Worm (Caenorhabditis elegans) whole organism, L1 larva: ENCODE measurements around the gene M163.5.

ENCODE experiments used
- C34B4.2 ChIP-seq: sonication (generic microtip); optimal IDR thresholded peaks from 2 replicates; lab custom pipeline; 2017; ENCODE audit warnings: mild to moderate bottlenecking, missing genetic modification characterization, missing compliant biosample characterization
- ama-1 ChIP-seq: fragments of 150-350 bp; optimal IDR thresholded peaks from 2 replicates; lab custom pipeline; 2014
- blmp-1 ChIP-seq: fragments of 150-350 bp; optimal IDR thresholded peaks from 2 replicates; lab custom pipeline; 2014; ENCODE audit warnings: missing biosample characterization, missing genetic modification characterization
- ceh-8 ChIP-seq: fragments of 200-800 bp; sonication (Bioruptor generic); optimal IDR thresholded peaks from 2 replicates; lab custom pipeline; 2018; ENCODE audit warnings: mild to moderate bottlenecking, missing genetic modification characterization, moderate library complexity, missing compliant biosample characterization
- ceh-82 ChIP-seq, 3 experiments: fragments of 150-350 bp in 1 of 3; sonication (generic microtip) in 2 of 3; optimal IDR thresholded peaks; 2 replicates each; lab custom pipeline; 2014 to 2017; ENCODE audit warnings: missing biosample characterization in 3 of 3, missing genetic modification characterization in 3 of 3
- ces-1 ChIP-seq: fragments of 150-350 bp; optimal IDR thresholded peaks from 2 replicates; lab custom pipeline; 2014; ENCODE audit warnings: missing biosample characterization, missing genetic modification reagents, missing genetic modification characterization
- dsc-1 ChIP-seq: sonication (generic microtip); optimal IDR thresholded peaks from 2 replicates; lab custom pipeline; 2016; ENCODE audit warnings: mild to moderate bottlenecking, missing genetic modification characterization, missing compliant biosample characterization
- efl-1 ChIP-seq, 4 experiments: fragments of 150-350 bp; optimal IDR thresholded peaks in 3 of 4; peaks in 1 of 4; 1 replicate in 1 of 4; 2 replicates in 3 of 4; lab custom pipeline; 2014; ENCODE audit warnings: missing biosample characterization in 2 of 4, missing genetic modification characterization in 2 of 4, missing genetic modification reagents in 2 of 4
- efl-3 ChIP-seq: fragments of 200-800 bp; sonication (Bioruptor generic); optimal IDR thresholded peaks from 2 replicates; lab custom pipeline; 2018; ENCODE audit warnings: mild to moderate bottlenecking, missing genetic modification characterization, missing compliant biosample characterization
- egl-13 ChIP-seq: sonication (generic microtip); optimal IDR thresholded peaks from 2 replicates; lab custom pipeline; 2016; ENCODE audit warnings: missing genotype, missing genetic modification reagents, missing genetic modification characterization, missing compliant biosample characterization
- ets-5 ChIP-seq: fragments of 200-800 bp; sonication (Bioruptor generic); IDR thresholded peaks from 2 replicates; pipeline ENCODE4 v1.3.6; 2022; ENCODE audit warnings: missing genetic modification characterization, missing compliant biosample characterization
- fkh-8 ChIP-seq: sonication (generic microtip); optimal IDR thresholded peaks from 2 replicates; lab custom pipeline; 2016; ENCODE audit warnings: mild to moderate bottlenecking, missing genetic modification characterization, missing compliant biosample characterization
- grh-1 ChIP-seq: fragments of 200-800 bp; sonication (Bioruptor generic); IDR thresholded peaks from 2 replicates; pipeline ENCODE4 v1.3.6; 2022; ENCODE audit warnings: missing genetic modification reagents, missing genetic modification characterization, missing compliant biosample characterization
- hlh-17 ChIP-seq: fragments of 200-800 bp; sonication (Bioruptor generic); optimal IDR thresholded peaks from 2 replicates; lab custom pipeline; 2018; ENCODE audit warnings: missing genetic modification characterization, mild to moderate bottlenecking, missing compliant biosample characterization, moderate library complexity, borderline replicate concordance
- hpl-2 ChIP-seq: fragments of 150-350 bp; optimal IDR thresholded peaks from 2 replicates; lab custom pipeline; 2014; ENCODE audit warnings: missing biosample characterization, missing genetic modification reagents, missing genetic modification characterization
- jun-1 ChIP-seq: fragments of 150-350 bp; optimal IDR thresholded peaks from 2 replicates; lab custom pipeline; 2014; ENCODE audit warnings: missing biosample characterization, missing genetic modification reagents, missing genetic modification characterization
- lin-13 ChIP-seq: fragments of 150-350 bp; optimal IDR thresholded peaks from 2 replicates; lab custom pipeline; 2014; ENCODE audit warnings: missing biosample characterization, missing genetic modification reagents, missing genetic modification characterization
- lin-14 ChIP-seq: fragments of 200-800 bp; sonication (Bioruptor generic); optimal IDR thresholded peaks from 2 replicates; lab custom pipeline; 2018; ENCODE audit warnings: mild to moderate bottlenecking, missing genetic modification characterization, moderate library complexity, missing compliant biosample characterization
- lin-15B ChIP-seq: fragments of 150-350 bp; sonication (generic microtip); optimal IDR thresholded peaks from 3 replicates; lab custom pipeline; 2014; ENCODE audit warnings: missing biosample characterization, missing genetic modification characterization
- lir-3 ChIP-seq: sonication (generic microtip); optimal IDR thresholded peaks from 2 replicates; lab custom pipeline; 2016; ENCODE audit warnings: mild to moderate bottlenecking, missing genetic modification characterization, moderate library complexity, missing compliant biosample characterization; ENCODE audit not compliant: poor library complexity
- lsy-2 ChIP-seq, 2 experiments: fragments of 150-350 bp; optimal IDR thresholded peaks; 2 replicates each; lab custom pipeline; 2014; ENCODE audit warnings: missing biosample characterization in 2 of 2, missing genetic modification characterization in 2 of 2
- mdl-1 ChIP-seq, 2 experiments: fragments of 150-350 bp; optimal IDR thresholded peaks; 2 replicates each; lab custom pipeline; 2014 to 2017; ENCODE audit warnings: missing biosample characterization in 2 of 2, missing genetic modification characterization in 2 of 2, inconsistent platforms in 1 of 2
- mep-1 ChIP-seq: fragments of 150-350 bp; optimal IDR thresholded peaks from 2 replicates; lab custom pipeline; 2014; ENCODE audit warnings: missing biosample characterization, missing genetic modification characterization
- nhr-19 ChIP-seq: fragments of 200-800 bp; sonication (Bioruptor generic); conservative IDR thresholded peaks from 2 replicates; pipeline ENCODE4 v1.3.6; 2022; ENCODE audit warnings: missing genetic modification characterization, missing compliant biosample characterization
- nhr-20 ChIP-seq: sonication (generic microtip); optimal IDR thresholded peaks from 2 replicates; lab custom pipeline; 2016; ENCODE audit warnings: mild to moderate bottlenecking, missing genetic modification characterization, missing compliant biosample characterization
- nhr-237 ChIP-seq: fragments of 150-350 bp; optimal IDR thresholded peaks from 2 replicates; lab custom pipeline; 2014; ENCODE audit warnings: missing biosample characterization, missing genetic modification characterization
- nhr-47 ChIP-seq: sonication (generic microtip); optimal IDR thresholded peaks from 2 replicates; lab custom pipeline; 2016; ENCODE audit warnings: mild to moderate bottlenecking, missing genetic modification characterization, moderate library complexity, missing compliant biosample characterization
- nhr-71 ChIP-seq: sonication (generic microtip); optimal IDR thresholded peaks from 2 replicates; lab custom pipeline; 2016; ENCODE audit warnings: mild to moderate bottlenecking, missing genetic modification characterization, moderate library complexity, missing compliant biosample characterization
- nhr-77 ChIP-seq: fragments of 150-350 bp; optimal IDR thresholded peaks from 2 replicates; lab custom pipeline; 2014; ENCODE audit warnings: missing biosample characterization, missing genetic modification characterization
- nhr-84 ChIP-seq: sonication (generic microtip); optimal IDR thresholded peaks from 2 replicates; lab custom pipeline; 2017; ENCODE audit warnings: missing biosample characterization, missing genetic modification characterization
- nhr-85 ChIP-seq: sonication (generic microtip); peaks from one replicate; lab custom pipeline; 2016; ENCODE audit warnings: missing genetic modification characterization, inconsistent platforms, missing compliant biosample characterization
- nhr-90 ChIP-seq: sonication (generic microtip); optimal IDR thresholded peaks from 2 replicates; lab custom pipeline; 2016; ENCODE audit warnings: mild to moderate bottlenecking, missing genetic modification characterization, missing compliant biosample characterization; ENCODE audit not compliant: poor library complexity
- pax-3 ChIP-seq: fragments of 200-800 bp; sonication (Bioruptor generic); optimal IDR thresholded peaks from 2 replicates; lab custom pipeline; 2018; ENCODE audit warnings: mild to moderate bottlenecking, missing genetic modification characterization, moderate library complexity, missing compliant biosample characterization
- pqm-1 ChIP-seq: sonication (generic microtip); optimal IDR thresholded peaks from 3 replicates; lab custom pipeline; 2017; ENCODE audit warnings: missing biosample characterization, missing genetic modification characterization
- skn-1 ChIP-seq: fragments of 150-350 bp; optimal IDR thresholded peaks from 2 replicates; lab custom pipeline; 2014; ENCODE audit warnings: missing biosample characterization, missing genetic modification characterization
- snpc-4 ChIP-seq: fragments of 150-350 bp; optimal IDR thresholded peaks from 2 replicates; lab custom pipeline; 2014; ENCODE audit warnings: missing biosample characterization, missing genetic modification characterization
- snu-23 ChIP-seq: sonication (generic microtip); optimal IDR thresholded peaks from 2 replicates; lab custom pipeline; 2016; ENCODE audit warnings: missing genetic modification characterization, missing compliant biosample characterization
- sox-4 ChIP-seq: sonication (generic microtip); optimal IDR thresholded peaks from 2 replicates; lab custom pipeline; 2016; ENCODE audit warnings: missing genetic modification characterization, missing compliant biosample characterization
- sptf-1 ChIP-seq: fragments of 150-350 bp; optimal IDR thresholded peaks from 2 replicates; lab custom pipeline; 2014; ENCODE audit warnings: missing biosample characterization, missing genetic modification characterization
- sup-37 ChIP-seq: fragments of 200-800 bp; sonication (Bioruptor generic); optimal IDR thresholded peaks from 2 replicates; lab custom pipeline; 2018; ENCODE audit warnings: mild to moderate bottlenecking, missing genetic modification characterization, missing compliant biosample characterization
- swsn-7 ChIP-seq: sonication (generic microtip); optimal IDR thresholded peaks from 2 replicates; lab custom pipeline; 2016; ENCODE audit warnings: missing genetic modification characterization, missing compliant biosample characterization
- tbx-2 ChIP-seq: sonication (generic microtip); optimal IDR thresholded peaks from 2 replicates; lab custom pipeline; 2016; ENCODE audit warnings: missing genetic modification characterization, missing compliant biosample characterization
- unc-30 ChIP-seq: sonication (generic microtip); optimal IDR thresholded peaks from 2 replicates; lab custom pipeline; 2017; ENCODE audit warnings: missing biosample characterization, missing genetic modification characterization
- unc-62 ChIP-seq: fragments of 150-350 bp; optimal IDR thresholded peaks from 2 replicates; lab custom pipeline; 2014; ENCODE audit warnings: missing biosample characterization, missing genetic modification reagents, missing genetic modification characterization
- unc-86 ChIP-seq: sonication (generic microtip); optimal IDR thresholded peaks from 2 replicates; lab custom pipeline; 2016; ENCODE audit warnings: missing genetic modification characterization, missing compliant biosample characterization
- unc-98 ChIP-seq: fragments of 200-800 bp; sonication (Bioruptor generic); IDR thresholded peaks from 2 replicates; pipeline ENCODE4 v1.3.6; 2022; ENCODE audit warnings: missing genetic modification characterization, missing compliant biosample characterization
- xbp-1 ChIP-seq: sonication (generic microtip); optimal IDR thresholded peaks from 2 replicates; lab custom pipeline; 2016; ENCODE audit warnings: missing genetic modification characterization, missing compliant biosample characterization
- zag-1 ChIP-seq: fragments of 150-350 bp; optimal IDR thresholded peaks from 2 replicates; lab custom pipeline; 2014; ENCODE audit warnings: missing biosample characterization, missing genetic modification characterization
- zip-4 ChIP-seq: fragments of 200-800 bp; sonication (Bioruptor generic); optimal IDR thresholded peaks from 2 replicates; lab custom pipeline; 2018; ENCODE audit warnings: mild to moderate bottlenecking, missing genetic modification characterization, moderate library complexity, missing compliant biosample characterization

M163.5 gene

DNA sequence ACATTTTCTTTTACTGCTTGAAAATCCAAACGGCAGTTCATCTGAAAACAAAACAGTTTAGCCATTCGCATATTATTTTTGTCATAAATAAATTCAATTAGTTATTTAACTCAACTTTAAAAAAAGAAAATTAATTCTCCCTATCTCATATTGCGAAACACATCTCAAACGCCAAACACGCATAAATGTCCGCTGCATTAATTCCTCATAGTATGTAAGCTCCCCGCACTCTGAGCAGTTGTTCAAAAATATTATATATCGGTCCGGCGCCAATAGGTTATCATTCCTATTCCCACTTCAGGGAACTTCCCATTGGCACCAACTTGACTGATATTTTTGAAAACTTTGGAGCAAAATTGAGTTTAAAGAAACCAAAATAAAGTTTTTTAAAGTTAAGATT is 4.4 kb downstream of the M163.5 start:
- TF ChIP-seq C34B4.2 (tag; lab: Kevin White, UChicago) (no peak), swsn-7 (tag; lab: Kevin White, UChicago) (peak; percentile 67), pqm-1 (tag; lab: Kevin White, UChicago) (no peak), nhr-47 (tag; lab: Kevin White, UChicago) (peak; percentile 76), blmp-1 (tag; lab: Kevin White, UChicago) (no peak), snu-23 (GFP tag; lab: Kevin White, UChicago) (peak; percentile 29), zag-1 (tag; lab: Kevin White, UChicago) (no peak), nhr-237 (no peak), lsy-2 (tag; optimal IDR thresholded peaks at IDR 0.05; lab: Kevin White, UChicago) (peak; percentile 23 to 42), unc-98 (GFP tag; lab: Robert Waterston, UW) (no peak), hlh-17 (GFP tag; lab: Kevin White, UChicago) (no peak), egl-13 (peak; percentile 90), lin-14 (peak; percentile 31), grh-1 (GFP tag; lab: Robert Waterston, UW) (no peak), sup-37 (GFP tag; lab: Kevin White, UChicago) (no peak), efl-3 (GFP tag; lab: Kevin White, UChicago) (no peak), tbx-2 (tag; lab: Kevin White, UChicago) (peak; percentile 29), zip-4 (GFP tag; lab: Kevin White, UChicago) (peak; percentile 72), snpc-4 (tag; lab: Kevin White, UChicago) (peak; percentile 98), ets-5 (GFP tag; lab: Robert Waterston, UW) (no peak), nhr-71 (peak; percentile 62), nhr-90 (no peak), nhr-20 (tag; lab: Kevin White, UChicago) (peak; percentile 26), lir-3 (tag; lab: Kevin White, UChicago) (peak; percentile 28), jun-1 (tag; lab: Kevin White, UChicago) (peak; percentile 33), nhr-77 (no peak), mep-1 (tag; lab: Kevin White, UChicago) (no peak), lin-15B (tag; lab: Kevin White, UChicago) (no peak), nhr-85 (tag; lab: Kevin White, UChicago) (no peak), unc-86 (peak; percentile 42), mdl-1 (tag; optimal IDR thresholded peaks at IDR 0.05; lab: Kevin White, UChicago) (no peak), lin-13 (GFP tag; lab: Kevin White, UChicago) (no peak), sox-4 (tag; lab: Kevin White, UChicago) (peak; percentile 64), nhr-84 (tag; lab: Kevin White, UChicago) (no peak), skn-1 (tag; lab: Kevin White, UChicago) (peak; percentile 36), unc-62 (GFP tag; lab: Kevin White, UChicago) (no peak), efl-1 (optimal IDR thresholded peaks at IDR 0.05; lab: Kevin White, UChicago) (no peak), efl-1 (GFP tag; optimal IDR thresholded peaks at IDR 0.05 in 1 of 2; lab: Kevin White, UChicago) (no peak), ceh-8 (GFP tag; lab: Kevin White, UChicago) (no peak), xbp-1 (tag; lab: Kevin White, UChicago) (peak; percentile 27), ama-1 (lab: Kevin White, UChicago) (no peak), dsc-1 (tag; lab: Kevin White, UChicago) (peak; percentile 82), hpl-2 (GFP tag; lab: Kevin White, UChicago) (no peak), unc-30 (tag; lab: Kevin White, UChicago) (no peak), fkh-8 (tag; lab: Kevin White, UChicago) (peak; percentile 61), sptf-1 (tag; lab: Kevin White, UChicago) (no peak), nhr-19 (GFP tag; lab: Robert Waterston, UW) (peak; percentile 20), ceh-82 (tag; optimal IDR thresholded peaks at IDR 0.05; lab: Kevin White, UChicago) (peak; percentile 22 to 41 (median 34)), pax-3 (peak; percentile 32), ces-1 (no peak)
